Worm (Caenorhabditis elegans) whole organism, L4/young adult: ENCODE results near the gene Y48E1B.17.

Experiments
- W03F9.2 ChIP-seq: fragments of 150-350 bp; optimal IDR thresholded peaks from 2 replicates; lab custom pipeline; 2014; ENCODE audit warnings: missing biosample characterization, missing genetic modification characterization
- dao-5 ChIP-seq: sonication (generic microtip); optimal IDR thresholded peaks from 2 replicates; lab custom pipeline; 2016; ENCODE audit warnings: missing genotype, missing genetic modification characterization, moderate library complexity, missing compliant biosample characterization
- him-1 ChIP-seq: sonication (generic microtip); optimal IDR thresholded peaks from 2 replicates; lab custom pipeline; 2016; ENCODE audit warnings: missing genotype, missing genetic modification reagents, missing genetic modification characterization, missing compliant biosample characterization

- TF ChIP-seq him-1 (tag; lab: Kevin White, UChicago) (no peak), W03F9.2 (tag; lab: Kevin White, UChicago) (no peak), dao-5 (no peak)
Observed at ce11 chrII:13529131-13529530, 11.8 kb downstream of the Y48E1B.17 start.
